Fruit fly (Drosophila melanogaster) Kc167 (cell line): ENCODE results near the gene Eip74EF.

ENCODE experiments used
- Myc ChIP-seq: fragments of >200 bp; optimal IDR thresholded peaks from 2 replicates; lab custom pipeline; 2017; ENCODE audit warnings: missing external identifiers
- h ChIP-seq: fragments of >200 bp; optimal IDR thresholded peaks from 3 replicates; lab custom pipeline; 2018; ENCODE audit warnings: missing external identifiers
- psq ChIP-seq: fragments of >200 bp; optimal IDR thresholded peaks from 2 replicates; lab custom pipeline; 2017; ENCODE audit warnings: missing external identifiers

dm6 chr3L:17622935-17623334 lies 3.8 kb upstream of the Eip74EF start:
- TF ChIP-seq h (lab: Kevin White, UChicago) = no peak
- no peak for TF ChIP-seq psq (lab: Kevin White, UChicago)
- no peak for TF ChIP-seq Myc (lab: Kevin White, UChicago)
